Fruit fly (Drosophila melanogaster) whole organism, pupa: ENCODE data around the gene ECSIT.

Source experiments
- CG10348 ChIP-seq: fragments of 200-800 bp; sonication (Bioruptor generic); IDR thresholded peaks from 2 replicates; pipeline ENCODE4 v1.3.6; 2022; ENCODE audit warnings: missing biosample characterization, missing genetic modification characterization
- CG12605 ChIP-seq: fragments of 200-800 bp; sonication (Bioruptor generic); IDR thresholded peaks from 2 replicates; pipeline ENCODE4 v1.3.6; 2022; ENCODE audit warnings: missing biosample characterization, missing genetic modification characterization
- CG13204 ChIP-seq: fragments of 200-800 bp; sonication (Bioruptor generic); optimal IDR thresholded peaks from 2 replicates; lab custom pipeline; 2018; ENCODE audit warnings: missing biosample characterization, mild to moderate bottlenecking, missing genetic modification characterization, moderate library complexity
- CG14655 ChIP-seq: fragments of 200-800 bp; sonication (Bioruptor generic); optimal IDR thresholded peaks from 3 replicates; lab custom pipeline; 2017; ENCODE audit warnings: mild to moderate bottlenecking, missing biosample characterization, missing genetic modification reagents, missing genetic modification characterization
- CG15710 ChIP-seq: fragments of 200-800 bp; sonication (Bioruptor generic); optimal IDR thresholded peaks from 2 replicates; lab custom pipeline; 2018; ENCODE audit warnings: missing biosample characterization, mild to moderate bottlenecking, missing genetic modification characterization, moderate library complexity
- CG17806 ChIP-seq: fragments of 200-800 bp; sonication (Bioruptor generic); optimal IDR thresholded peaks from 2 replicates; lab custom pipeline; 2018; ENCODE audit warnings: missing biosample characterization, mild to moderate bottlenecking, missing genetic modification characterization, moderate library complexity
- CG32121 ChIP-seq: fragments of 200-800 bp; sonication (Bioruptor generic); IDR thresholded peaks from 2 replicates; pipeline ENCODE4 v1.3.6; 2022; ENCODE audit warnings: missing biosample characterization, missing genetic modification characterization
- CG34367 ChIP-seq: fragments of 200-800 bp; sonication (Bioruptor generic); optimal IDR thresholded peaks from 2 replicates; lab custom pipeline; 2018; ENCODE audit warnings: missing biosample characterization, mild to moderate bottlenecking, missing genetic modification characterization
- CG4496 ChIP-seq: fragments of 200-800 bp; sonication (Bioruptor generic); IDR thresholded peaks from 3 replicates; pipeline ENCODE4 v1.3.6; 2022; ENCODE audit warnings: missing biosample characterization, missing genetic modification characterization
- CG8159 ChIP-seq: fragments of 200-800 bp; sonication (Bioruptor generic); optimal IDR thresholded peaks from 3 replicates; lab custom pipeline; 2018; ENCODE audit warnings: missing biosample characterization, mild to moderate bottlenecking, missing genetic modification characterization, moderate library complexity
- CG8301 ChIP-seq: fragments of 200-800 bp; sonication (Bioruptor generic); optimal IDR thresholded peaks from 2 replicates; lab custom pipeline; 2018; ENCODE audit warnings: missing biosample characterization, mild to moderate bottlenecking, missing genetic modification characterization
- CG9948 ChIP-seq: fragments of 200-800 bp; sonication (Bioruptor generic); optimal IDR thresholded peaks from 2 replicates; lab custom pipeline; 2018; ENCODE audit warnings: missing biosample characterization, mild to moderate bottlenecking, missing genetic modification characterization, moderate library complexity
- D1 ChIP-seq: fragments of 200-800 bp; sonication (Bioruptor generic); optimal IDR thresholded peaks from 2 replicates; lab custom pipeline; 2018; ENCODE audit warnings: missing biosample characterization, mild to moderate bottlenecking, missing genetic modification characterization, moderate library complexity
- EcR ChIP-seq: fragments of 200-800 bp; sonication (Bioruptor generic); optimal IDR thresholded peaks from 3 replicates; lab custom pipeline; 2019; ENCODE audit warnings: missing biosample characterization, missing genetic modification characterization, mild to moderate bottlenecking, moderate library complexity, missing genetic modification reagents
- Ets98B ChIP-seq: fragments of 200-800 bp; sonication (Bioruptor generic); IDR thresholded peaks from 2 replicates; pipeline ENCODE4 v1.3.6; 2022; ENCODE audit warnings: missing biosample characterization, missing genetic modification characterization
- Pif1A ChIP-seq: fragments of 200-800 bp; sonication (Bioruptor generic); optimal IDR thresholded peaks from 3 replicates; lab custom pipeline; 2016; ENCODE audit warnings: missing biosample characterization, missing genetic modification characterization
- Pif1B ChIP-seq: fragments of 200-800 bp; sonication (Bioruptor generic); optimal IDR thresholded peaks from 3 replicates; lab custom pipeline; 2016; ENCODE audit warnings: missing biosample characterization, missing genetic modification characterization
- Snoo ChIP-seq: fragments of 200-800 bp; sonication (Bioruptor generic); optimal IDR thresholded peaks from 3 replicates; lab custom pipeline; 2017; ENCODE audit warnings: missing biosample characterization, mild to moderate bottlenecking, missing genetic modification characterization, inconsistent platforms
- fd96Ca ChIP-seq: fragments of 200-800 bp; sonication (Bioruptor generic); IDR thresholded peaks from 3 replicates; pipeline ENCODE4 v1.3.6; 2022; ENCODE audit warnings: missing biosample characterization, missing genetic modification characterization
- gl ChIP-seq: fragments of 200-800 bp; sonication (Bioruptor generic); optimal IDR thresholded peaks from 2 replicates; lab custom pipeline; 2018; ENCODE audit warnings: missing biosample characterization, mild to moderate bottlenecking, missing genetic modification characterization
- rn ChIP-seq: fragments of 200-800 bp; sonication (Bioruptor generic); IDR thresholded peaks from 2 replicates; pipeline ENCODE4 v1.3.6; 2022; ENCODE audit warnings: missing biosample characterization, missing genetic modification characterization

Gene ECSIT

DNA sequence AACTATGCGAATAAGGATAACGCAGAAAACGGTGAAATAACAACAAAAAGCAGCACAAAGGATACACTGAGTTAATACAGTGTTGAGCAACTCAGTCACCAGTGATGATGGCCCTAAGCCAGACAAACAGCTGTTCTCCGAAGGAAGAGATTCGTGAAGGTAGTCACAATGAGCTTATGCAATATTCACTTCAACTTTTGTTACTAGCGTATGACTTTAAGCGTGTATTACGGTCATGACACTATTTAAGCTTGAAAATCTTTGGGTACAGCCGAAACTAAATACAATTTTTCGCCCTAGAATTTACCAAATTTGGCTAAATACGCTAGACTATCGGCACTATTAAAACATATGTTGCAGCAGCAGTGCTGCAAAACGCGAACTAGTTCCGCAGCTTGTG lies at the start of gene ECSIT, which contains the start of gene disp:
ECSIT (plus strand) TSS at position 371 of the 400 bp plus-strand sequence.
disp (minus strand) TSS at position 97 of the 400 bp plus-strand sequence.
- TF ChIP-seq CG34367 (peak; percentile 31), CG8159 (tag; lab: Kevin White, UChicago) (no peak), fd96Ca (GFP tag; lab: Robert Waterston, UW) (0 out of 3 replicates have a peak, but pooled peaks have one; percentile 26)
- TF ChIP-seq, all 21 proteins: peak for 2

- TF ChIP-seq CG9948 (no peak), Ets98B (peak; percentile 37; the same call in 1 of the 2 replicates), CG32121 (GFP tag; lab: Robert Waterston, UW) (peak; percentile 14; the same call in 1 of the 2 replicates), CG4496 (GFP tag; lab: Robert Waterston, UW) (peak; percentile 63; the same call in 2 of the 3 replicates), Pif1B (GFP tag; lab: Kevin White, UChicago) (no peak)
Observed at dm6 chr3R:5813157-5813659, 43.2 kb upstream of the ECSIT start, which contains the start of gene CG42675. Gene CG42675 (plus strand): TSS chr3R:5813609.

DNA sequence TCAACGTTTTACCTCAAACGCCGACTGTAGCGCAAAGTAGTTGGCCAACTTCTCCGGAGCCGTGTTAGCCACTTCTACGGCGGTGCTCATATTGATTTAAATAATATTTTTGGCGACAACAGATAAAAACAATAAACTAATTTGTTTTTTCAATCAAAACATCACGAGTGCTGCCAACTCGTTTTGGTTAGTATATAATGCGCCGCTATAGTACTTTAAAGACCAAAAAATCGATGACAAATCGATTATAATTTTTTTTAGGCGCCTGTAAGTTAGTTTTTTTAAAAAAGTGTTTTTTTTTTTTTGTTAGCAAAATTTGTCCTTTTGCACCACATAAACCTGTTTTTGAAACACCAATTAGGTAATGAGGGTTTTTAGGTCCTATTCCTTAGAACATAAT lies 35.1 kb upstream of the ECSIT start, which contains the start of gene Hpr1:
Hpr1 (minus strand) TSS at position 198 of the 400 bp plus-strand sequence.
- no peak for TF ChIP-seq CG34367
- TF ChIP-seq CG17806 (tag; lab: Kevin White, UChicago): no peak
- no peak for TF ChIP-seq EcR (GFP tag; lab: Kevin White, UChicago)
- no peak for TF ChIP-seq CG12605 (GFP tag; lab: Robert Waterston, UW)
- no peak for TF ChIP-seq rn (GFP tag; lab: Robert Waterston, UW)
- no peak for TF ChIP-seq Pif1B (GFP tag; lab: Kevin White, UChicago)
- no peak for TF ChIP-seq CG13204
- TF ChIP-seq CG8159 (tag; lab: Kevin White, UChicago): no peak
- TF ChIP-seq CG10348 (GFP tag; lab: Robert Waterston, UW): no peak

dm6 chr3R:5821750-5822149 lies 34.6 kb upstream of the ECSIT start, which contains the start of gene CG46303:
Gene CG46303 (plus strand): TSS chr3R:5821972.
- TF ChIP-seq rn (GFP tag; lab: Robert Waterston, UW) (no peak), CG34367 (no peak), CG10348 (GFP tag; lab: Robert Waterston, UW) (no peak), fd96Ca (GFP tag; lab: Robert Waterston, UW) (no peak), Pif1B (GFP tag; lab: Kevin White, UChicago) (no peak), EcR (GFP tag; lab: Kevin White, UChicago) (no peak), gl (no peak), Snoo (no peak), CG15710 (tag; lab: Kevin White, UChicago) (no peak), D1 (tag; lab: Kevin White, UChicago) (no peak), CG8301 (no peak), CG12605 (GFP tag; lab: Robert Waterston, UW) (no peak), CG14655 (no peak), CG4496 (GFP tag; lab: Robert Waterston, UW) (no peak), CG13204 (no peak), CG17806 (tag; lab: Kevin White, UChicago) (no peak)
- TF ChIP-seq, all 21 proteins: peak for 0

- TF ChIP-seq CG14655 (no peak), CG17806 (tag; lab: Kevin White, UChicago) (peak; percentile 55), CG13204 (no peak), CG34367 (peak; percentile 25), CG9948 (peak; percentile 43), CG15710 (tag; lab: Kevin White, UChicago) (peak; percentile 60), Snoo (peak; percentile 48), rn (GFP tag; lab: Robert Waterston, UW) (no peak), Ets98B (peak; percentile 22; the same call in 1 of the 2 replicates), EcR (GFP tag; lab: Kevin White, UChicago) (no peak), Pif1A (GFP tag; lab: Kevin White, UChicago) (no peak), D1 (tag; lab: Kevin White, UChicago) (no peak), CG8159 (tag; lab: Kevin White, UChicago) (peak; percentile 66), Pif1B (GFP tag; lab: Kevin White, UChicago) (peak; percentile 55)
Observed at dm6 chr3R:5824456-5824855, 31.9 kb upstream of the ECSIT start, which contains the start of the genes Sec20 and dgrn. Gene Sec20 (minus strand): TSS chr3R:5824532. Gene dgrn (plus strand): TSS chr3R:5824615.

DNA sequence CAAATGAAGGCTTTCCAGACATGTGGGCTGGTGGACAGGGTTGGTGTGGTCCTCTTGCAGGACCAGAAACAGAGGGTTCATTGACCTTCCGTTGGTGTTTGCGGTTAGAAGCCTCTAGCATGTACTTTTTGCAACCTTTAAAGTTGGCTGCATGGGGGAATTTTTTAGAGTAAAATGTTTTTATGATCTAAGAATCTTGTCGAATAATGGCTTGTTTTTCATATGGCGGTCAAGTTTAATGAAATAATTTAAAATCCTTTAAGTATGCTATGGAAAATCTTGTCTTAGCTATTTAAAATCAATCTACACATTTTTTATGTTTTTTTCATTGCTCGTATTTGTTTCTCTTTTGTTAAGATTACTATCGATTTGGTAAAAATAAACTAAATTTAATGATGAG lies 26.6 kb upstream of the ECSIT start, which contains the start of gene glob3:
glob3 (plus strand) TSS at position 301 of the 400 bp plus-strand sequence.
- TF ChIP-seq gl (no peak), rn (GFP tag; lab: Robert Waterston, UW) (no peak), CG32121 (GFP tag; lab: Robert Waterston, UW) (no peak), CG10348 (GFP tag; lab: Robert Waterston, UW) (no peak), EcR (GFP tag; lab: Kevin White, UChicago) (no peak), CG8301 (no peak), Pif1B (GFP tag; lab: Kevin White, UChicago) (no peak), CG9948 (no peak), CG4496 (GFP tag; lab: Robert Waterston, UW) (no peak), Snoo (no peak), CG15710 (tag; lab: Kevin White, UChicago) (no peak), CG13204 (no peak), CG12605 (GFP tag; lab: Robert Waterston, UW) (no peak), Ets98B (no peak), CG17806 (tag; lab: Kevin White, UChicago) (no peak), CG8159 (tag; lab: Kevin White, UChicago) (no peak)
